Fruit fly (Drosophila melanogaster) whole organism, embryonic: ENCODE data around the gene CG14947.
A peak's percentile ranks its signal among the peaks of the same experiment; 100 is the strongest.

Source experiments
- Adf1 ChIP-seq: fragments of 200-800 bp; sonication (Bioruptor generic); IDR thresholded peaks from 2 replicates; pipeline ENCODE4 v1.3.6; 2022; ENCODE audit warnings: missing biosample characterization, missing genetic modification characterization
- Awh ChIP-seq: fragments of 200-800 bp; sonication (Bioruptor generic); IDR thresholded peaks from 2 replicates; pipeline ENCODE4, ENCODE4 v1.3.6; 2022; ENCODE audit warnings: missing biosample characterization, missing genetic modification characterization
- CG10321 ChIP-seq: fragments of 200-800 bp; sonication (Bioruptor generic); IDR thresholded peaks from 2 replicates; pipeline ENCODE4 v1.3.6; 2022; ENCODE audit warnings: missing biosample characterization, missing genetic modification characterization
- CG11456 ChIP-seq: fragments of 200-800 bp; sonication (Bioruptor generic); IDR thresholded peaks from 3 replicates; pipeline ENCODE4 v1.3.6; 2022; ENCODE audit warnings: missing biosample characterization, missing genetic modification characterization
- CG12769 ChIP-seq: fragments of 200-800 bp; sonication (Bioruptor generic); optimal IDR thresholded peaks from 2 replicates; lab custom pipeline; 2019; ENCODE audit warnings: missing biosample characterization, mild to moderate bottlenecking, missing genetic modification characterization, moderate library complexity
- CG12942 ChIP-seq: fragments of 200-800 bp; sonication (Bioruptor generic); optimal IDR thresholded peaks from 3 replicates; lab custom pipeline; 2016; ENCODE audit warnings: missing biosample characterization, missing genetic modification characterization
- CG14014 ChIP-seq: fragments of 200-800 bp; sonication (Bioruptor generic); IDR thresholded peaks from 2 replicates; pipeline ENCODE4 v1.3.6; 2022; ENCODE audit warnings: missing biosample characterization, missing genetic modification characterization
- CG16863 ChIP-seq: fragments of 200-800 bp; sonication (Bioruptor generic); optimal IDR thresholded peaks from 3 replicates; lab custom pipeline; 2016; ENCODE audit warnings: missing biosample characterization, missing genetic modification characterization
- CG17328 ChIP-seq: fragments of 200-800 bp; sonication (Bioruptor generic); IDR thresholded peaks from 2 replicates; pipeline ENCODE4 v1.3.6; 2022; ENCODE audit warnings: missing biosample characterization, missing genetic modification characterization
- CG17568 ChIP-seq: fragments of 200-800 bp; sonication (Bioruptor generic); optimal IDR thresholded peaks from 2 replicates; lab custom pipeline; 2018; ENCODE audit warnings: missing biosample characterization, mild to moderate bottlenecking, missing genetic modification characterization, moderate library complexity
- CG17612 ChIP-seq: fragments of 200-800 bp; sonication (Bioruptor generic); IDR thresholded peaks from 2 replicates; pipeline ENCODE4 v1.3.6; 2022; ENCODE audit warnings: missing biosample characterization, missing genetic modification characterization
- CG17802 ChIP-seq: fragments of 200-800 bp; sonication (Bioruptor generic); optimal IDR thresholded peaks from 2 replicates; lab custom pipeline; 2018; ENCODE audit warnings: missing biosample characterization, mild to moderate bottlenecking, missing genetic modification characterization, moderate library complexity
- CG2202 ChIP-seq: fragments of 200-800 bp; sonication (Bioruptor generic); optimal IDR thresholded peaks from 2 replicates; lab custom pipeline; 2018; ENCODE audit warnings: missing biosample characterization, mild to moderate bottlenecking, missing genetic modification characterization
- CG31224 ChIP-seq: fragments of 200-800 bp; sonication (Bioruptor generic); IDR thresholded peaks from 2 replicates; pipeline ENCODE4 v1.3.6; 2022; ENCODE audit warnings: missing biosample characterization, missing genetic modification characterization
- CG4360 ChIP-seq: fragments of 200-800 bp; sonication (Bioruptor generic); IDR thresholded peaks from 2 replicates; pipeline ENCODE4 v1.3.6; 2022; ENCODE audit warnings: missing biosample characterization, missing genetic modification characterization
- CG6765 ChIP-seq: fragments of 200-800 bp; sonication (Bioruptor generic); optimal IDR thresholded peaks from 3 replicates; lab custom pipeline; 2017; ENCODE audit warnings: missing biosample characterization, mild to moderate bottlenecking, missing genetic modification characterization
- CG6854 ChIP-seq: fragments of 200-800 bp; sonication (Bioruptor generic); optimal IDR thresholded peaks from 3 replicates; lab custom pipeline; 2017; ENCODE audit warnings: missing biosample characterization, mild to moderate bottlenecking, missing genetic modification characterization
- CG8478 ChIP-seq: fragments of >200 bp; optimal IDR thresholded peaks from 2 replicates; lab custom pipeline; 2018
- CG9797 ChIP-seq: fragments of 200-800 bp; sonication (Bioruptor generic); optimal IDR thresholded peaks from 3 replicates; lab custom pipeline; 2018; ENCODE audit warnings: missing biosample characterization, mild to moderate bottlenecking, missing genetic modification characterization
- D19B ChIP-seq: fragments of 200-800 bp; sonication (Bioruptor generic); optimal IDR thresholded peaks from 2 replicates; lab custom pipeline; 2017; ENCODE audit warnings: missing biosample characterization, mild to moderate bottlenecking, missing genetic modification characterization
- Deaf1 ChIP-seq: fragments of 200-800 bp; optimal IDR thresholded peaks from 3 replicates; lab custom pipeline; 2019; ENCODE audit warnings: missing biosample characterization, mild to moderate bottlenecking, missing genetic modification characterization, moderate library complexity
- Dip2 ChIP-seq: fragments of 200-800 bp; sonication (Bioruptor generic); IDR thresholded peaks from 2 replicates; pipeline ENCODE4 v1.3.6; 2022; ENCODE audit warnings: missing biosample characterization, missing genetic modification characterization
- Ets65A ChIP-seq: fragments of 200-800 bp; sonication (Bioruptor generic); peaks from one replicate; lab custom pipeline; 2016; ENCODE audit warnings: missing biosample characterization, missing genetic modification characterization
- Gsc ChIP-seq: fragments of 200-800 bp; sonication (Bioruptor generic); IDR thresholded peaks from 2 replicates; pipeline ENCODE4 v1.3.6; 2022; ENCODE audit warnings: missing biosample characterization, missing genetic modification characterization
- Jarid2 ChIP-seq: fragments of 200-800 bp; sonication (Bioruptor generic); optimal IDR thresholded peaks from 3 replicates; lab custom pipeline; 2017; ENCODE audit warnings: mild to moderate bottlenecking, missing biosample characterization, missing genetic modification reagents, missing genetic modification characterization
- Lhr ChIP-seq: fragments of 200-800 bp; sonication (Bioruptor generic); optimal IDR thresholded peaks from 3 replicates; lab custom pipeline; 2017; ENCODE audit warnings: mild to moderate bottlenecking, missing biosample characterization, missing genetic modification reagents, missing genetic modification characterization
- MTF-1 ChIP-seq: fragments of 200-800 bp; sonication (Bioruptor generic); optimal IDR thresholded peaks from 2 replicates; lab custom pipeline; 2018; ENCODE audit warnings: missing biosample characterization, mild to moderate bottlenecking, missing genetic modification characterization, borderline replicate concordance
- Med ChIP-seq: fragments of 200-800 bp; sonication (Bioruptor generic); peaks from one replicate; lab custom pipeline; 2016; ENCODE audit warnings: missing biosample characterization, missing genetic modification characterization, mild to moderate bottlenecking, inconsistent platforms, moderate library complexity
- NC2β ChIP-seq: fragments of 200-800 bp; sonication (Bioruptor generic); optimal IDR thresholded peaks from 2 replicates; lab custom pipeline; 2016; ENCODE audit warnings: missing biosample characterization, missing genetic modification characterization
- NfI ChIP-seq: fragments of 200-800 bp; sonication (Bioruptor generic); optimal IDR thresholded peaks from 3 replicates; lab custom pipeline; 2018; ENCODE audit warnings: missing biosample characterization, mild to moderate bottlenecking, missing genetic modification characterization, moderate library complexity
- Optix ChIP-seq: fragments of 200-800 bp; sonication (Bioruptor generic); IDR thresholded peaks from 3 replicates; pipeline ENCODE4 v1.3.6; 2022; ENCODE audit warnings: missing biosample characterization, missing genetic modification characterization
- Ptx1 ChIP-seq: fragments of 200-800 bp; sonication (Bioruptor generic); IDR thresholded peaks from 2 replicates; pipeline ENCODE4 v1.3.6; 2022; ENCODE audit warnings: missing biosample characterization, missing genetic modification characterization
- TFAM ChIP-seq: fragments of 200-800 bp; sonication (Bioruptor generic); optimal IDR thresholded peaks from 2 replicates; lab custom pipeline; 2017; ENCODE audit warnings: missing biosample characterization, missing genetic modification characterization, inconsistent platforms
- ara ChIP-seq: fragments of 200-800 bp; sonication (Bioruptor generic); IDR thresholded peaks from 2 replicates; pipeline ENCODE4 v1.3.6; 2022; ENCODE audit warnings: missing biosample characterization, missing genetic modification characterization
- chinmo ChIP-seq: fragments of 200-800 bp; sonication (Bioruptor generic); IDR thresholded peaks from 4 replicates; pipeline ENCODE4 v1.3.6; 2022; ENCODE audit warnings: missing biosample characterization, missing genetic modification characterization; ENCODE audit not compliant: partially characterized antibody
- corto ChIP-seq: fragments of 200-800 bp; sonication (Bioruptor generic); optimal IDR thresholded peaks from 2 replicates; lab custom pipeline; 2016; ENCODE audit warnings: missing biosample characterization, mild to moderate bottlenecking, missing genetic modification characterization, moderate library complexity
- crc ChIP-seq: fragments of 200-800 bp; sonication (Bioruptor generic); optimal IDR thresholded peaks from 2 replicates; lab custom pipeline; 2016; ENCODE audit warnings: missing biosample characterization, missing genetic modification characterization
- crp ChIP-seq, 2 experiments: fragments of 200-800 bp; sonication (Bioruptor generic); optimal IDR thresholded peaks; 2 replicates in 1 of 2; 3 replicates in 1 of 2; lab custom pipeline; 2017; ENCODE audit warnings: missing biosample characterization in 2 of 2, missing genetic modification characterization in 2 of 2, mild to moderate bottlenecking in 1 of 2, moderate library complexity in 1 of 2
- kay ChIP-seq: fragments of 200-800 bp; sonication (Bioruptor generic); optimal IDR thresholded peaks from 2 replicates; lab custom pipeline; 2016; ENCODE audit warnings: missing biosample characterization, missing genetic modification characterization
- kni ChIP-seq: fragments of 200-800 bp; sonication (Bioruptor generic); optimal IDR thresholded peaks from 3 replicates; lab custom pipeline; 2017; ENCODE audit warnings: mild to moderate bottlenecking, missing biosample characterization, missing genetic modification reagents, missing genetic modification characterization
- lmd ChIP-seq: fragments of 200-800 bp; sonication (Bioruptor generic); IDR thresholded peaks from 2 replicates; pipeline ENCODE4 v1.3.6; 2022; ENCODE audit warnings: missing biosample characterization, missing genetic modification characterization
- sd ChIP-seq: fragments of 200-800 bp; sonication (Bioruptor generic); optimal IDR thresholded peaks from 3 replicates; lab custom pipeline; 2018; ENCODE audit warnings: missing biosample characterization, mild to moderate bottlenecking, missing genetic modification characterization, moderate library complexity
- sens ChIP-seq: fragments of 200-800 bp; sonication (Bioruptor generic); peaks from one replicate; lab custom pipeline; 2016; ENCODE audit warnings: missing biosample characterization, missing genetic modification characterization
- sr ChIP-seq: fragments of 200-800 bp; sonication (Bioruptor generic); IDR thresholded peaks from 3 replicates; pipeline ENCODE4 v1.3.6; 2022; ENCODE audit warnings: missing biosample characterization, missing genetic modification characterization
- tx ChIP-seq: fragments of 200-800 bp; sonication (Bioruptor generic); optimal IDR thresholded peaks from 2 replicates; lab custom pipeline; 2016; ENCODE audit warnings: missing biosample characterization, missing genetic modification characterization
- zfh1 ChIP-seq: fragments of 200-800 bp; sonication (Bioruptor generic); IDR thresholded peaks from 3 replicates; pipeline ENCODE4 v1.3.6; 2022; ENCODE audit warnings: missing biosample characterization, missing genetic modification characterization

CG14947 gene

dm6 chr2L:12026458-12027431 is 49.2 kb upstream of the CG14947 start (continued):
- TF ChIP-seq crc (GFP tag; lab: Kevin White, UChicago) (no peak), CG2202 (tag; lab: Kevin White, UChicago) (no peak), NC2β (GFP tag; lab: Kevin White, UChicago) (peak; percentile 34), corto (GFP tag; lab: Kevin White, UChicago) (peak; percentile 22), Lhr (peak; percentile 8), Gsc (no peak), zfh1 (GFP tag; lab: Robert Waterston, UW) (peak; percentile 54; the same call in 1 of the 3 replicates)

- TF ChIP-seq CG4360 (GFP tag; lab: Robert Waterston, UW) (no peak), Ets65A (GFP tag; lab: Kevin White, UChicago) (peak; percentile 64), Optix (0 out of 3 replicates have a peak, but pooled peaks have one; percentile 19), Deaf1 (tag; lab: Kevin White, UChicago) (no peak), sr (GFP tag; lab: Robert Waterston, UW) (no peak), Adf1 (GFP tag; lab: Robert Waterston, UW) (no peak), Jarid2 (GFP tag; lab: Kevin White, UChicago) (peak; percentile 23), ara (GFP tag; lab: Robert Waterston, UW) (0 out of 2 replicates have a peak, but pooled peaks have one; percentile 5), Med (GFP tag; lab: Kevin White, UChicago) (peak; percentile 42)
- TF ChIP-seq, all 482 proteins: peak for 5
Observed at dm6 chr2L:12027435-12027834, 48.5 kb upstream of the CG14947 start, which contains the start of gene dmGlut. dmGlut (plus strand) TSS chr2L:12027438.

- TF ChIP-seq sens (GFP tag; lab: Kevin White, UChicago) (peak; percentile 24), Med (GFP tag; lab: Kevin White, UChicago) (peak; percentile 63), MTF-1 (GFP tag; lab: Kevin White, UChicago) (no peak), Awh (no peak), CG16863 (no peak), CG12942 (GFP tag; lab: Kevin White, UChicago) (no peak), CG17568 (no peak), CG9797 (GFP tag; lab: Kevin White, UChicago) (no peak), CG6854 (GFP tag; lab: Kevin White, UChicago) (no peak), NfI (GFP tag; lab: Kevin White, UChicago) (no peak), CG6765 (GFP tag; lab: Kevin White, UChicago) (no peak), sd (tag; lab: Kevin White, UChicago) (peak; percentile 50), CG17802 (tag; lab: Kevin White, UChicago) (no peak), CG17328 (GFP tag; lab: Robert Waterston, UW) (no peak), D19B (GFP tag; lab: Kevin White, UChicago) (peak; percentile 46), CG10321 (GFP tag; lab: Robert Waterston, UW) (no peak), CG17612 (no peak), kay (GFP tag; lab: Kevin White, UChicago) (no peak), tx (GFP tag; lab: Kevin White, UChicago) (no peak), CG31224 (GFP tag; lab: Robert Waterston, UW) (no peak), crp (GFP tag; optimal IDR thresholded peaks at IDR 0.05; lab: Kevin White, UChicago) (no peak), lmd (GFP tag; lab: Robert Waterston, UW) (no peak), CG12769 (tag; lab: Kevin White, UChicago) (no peak), CG8478 (lab: Kevin White, UChicago) (no peak), CG14014 (GFP tag; lab: Robert Waterston, UW) (no peak), TFAM (GFP tag; lab: Kevin White, UChicago) (no peak), Dip2 (GFP tag; lab: Robert Waterston, UW) (no peak), CG11456 (GFP tag; lab: Robert Waterston, UW) (0 out of 3 replicates have a peak, but pooled peaks have one; percentile 21), kni (peak; percentile 51), chinmo (GFP tag; lab: Robert Waterston, UW) (0 out of 4 replicates have a peak, but pooled peaks have one; percentile 34), Ptx1 (GFP tag; lab: Robert Waterston, UW) (no peak)
Observed at dm6 chr2L:12028102-12028501, 47.8 kb upstream of the CG14947 start.
